Worm (Caenorhabditis elegans): ENCODE data around the gene fem-1.

- TF ChIP-seq blmp-1 (tag; optimal IDR thresholded peaks at IDR 0.05) (no peak), M03D4.4 (tag; optimal IDR thresholded peaks at IDR 0.05) (no peak), ham-2 (GFP tag; optimal IDR thresholded peaks at IDR 0.05) (no peak), nhr-237 (tag; optimal IDR thresholded peaks at IDR 0.05) (no peak), pha-4 (tag; optimal IDR thresholded peaks at IDR 0.05) (no peak), snpc-4 (tag; optimal IDR thresholded peaks at IDR 0.05) (no peak), cnd-1 (tag; optimal IDR thresholded peaks at IDR 0.05) (no peak), lin-13 (tag; optimal IDR thresholded peaks at IDR 0.05) (no peak), unc-120 (tag; optimal IDR thresholded peaks at IDR 0.05; ENCODE audit: poor library complexity, severe bottlenecking) (no peak), lsy-2 (tag; optimal IDR thresholded peaks at IDR 0.05) (no peak), elt-1 (tag; optimal IDR thresholded peaks at IDR 0.05; ENCODE audit: borderline replicate concordance, insufficient read depth) (no peak)
These were observed 23.0 kb downstream of the fem-1 start for ce11 chrIV:5514789-5515188.
